Fruit fly (Drosophila melanogaster) whole organism, embryonic: ENCODE data around the gene Kal1.

Experiments
- ATbp ChIP-seq: fragments of 200-800 bp; sonication (Bioruptor generic); optimal IDR thresholded peaks from 2 replicates; lab custom pipeline; 2017; ENCODE audit warnings: missing biosample characterization, mild to moderate bottlenecking, missing genetic modification characterization, missing genetic modification reagents
- Atf6 ChIP-seq: fragments of 200-800 bp; sonication (Bioruptor generic); IDR thresholded peaks from 2 replicates; pipeline ENCODE4 v1.3.6; 2022; ENCODE audit warnings: missing biosample characterization, missing genetic modification characterization
- CG10274 ChIP-seq: fragments of 200-800 bp; sonication (Bioruptor generic); optimal IDR thresholded peaks from 3 replicates; lab custom pipeline; 2017; ENCODE audit warnings: missing biosample characterization, mild to moderate bottlenecking, missing genetic modification characterization
- CG11247 ChIP-seq: fragments of 200-800 bp; sonication (Bioruptor generic); IDR thresholded peaks from 2 replicates; pipeline ENCODE4 v1.3.6; 2022; ENCODE audit warnings: missing biosample characterization, missing genetic modification characterization
- CG12942 ChIP-seq: fragments of 200-800 bp; sonication (Bioruptor generic); optimal IDR thresholded peaks from 3 replicates; lab custom pipeline; 2016; ENCODE audit warnings: missing biosample characterization, missing genetic modification characterization
- CG15514 ChIP-seq: fragments of 200-800 bp; sonication (Bioruptor generic); optimal IDR thresholded peaks from 3 replicates; lab custom pipeline; 2017; ENCODE audit warnings: missing biosample characterization, missing genetic modification characterization, mild to moderate bottlenecking, moderate library complexity, missing genetic modification reagents
- CG15601 ChIP-seq: fragments of 200-800 bp; sonication (Bioruptor generic); optimal IDR thresholded peaks from 3 replicates; lab custom pipeline; 2019; ENCODE audit warnings: missing biosample characterization, mild to moderate bottlenecking, missing genetic modification characterization, moderate library complexity
- CG16813 ChIP-seq: fragments of 200-800 bp; sonication (Bioruptor generic); IDR thresholded peaks from 3 replicates; pipeline ENCODE4 v1.3.6; 2022; ENCODE audit warnings: missing biosample characterization, missing genetic modification characterization; ENCODE audit not compliant: partially characterized antibody
- CG2116 ChIP-seq: fragments of 200-800 bp; sonication (Bioruptor generic); optimal IDR thresholded peaks from 3 replicates; lab custom pipeline; 2018; ENCODE audit warnings: missing biosample characterization, mild to moderate bottlenecking, missing genetic modification characterization
- CG2875 ChIP-seq: fragments of 200-800 bp; sonication (Bioruptor generic); optimal IDR thresholded peaks from 2 replicates; lab custom pipeline; 2017; ENCODE audit warnings: missing biosample characterization, mild to moderate bottlenecking, missing genetic modification characterization, missing genetic modification reagents
- CG31224 ChIP-seq: fragments of 200-800 bp; sonication (Bioruptor generic); IDR thresholded peaks from 2 replicates; pipeline ENCODE4 v1.3.6; 2022; ENCODE audit warnings: missing biosample characterization, missing genetic modification characterization
- CG31365 ChIP-seq: fragments of 200-800 bp; sonication (Bioruptor generic); optimal IDR thresholded peaks from 2 replicates; lab custom pipeline; 2018; ENCODE audit warnings: missing biosample characterization, mild to moderate bottlenecking, missing genetic modification characterization
- CG31441 ChIP-seq: fragments of 200-800 bp; sonication (Bioruptor generic); IDR thresholded peaks from 2 replicates; pipeline ENCODE4 v1.3.6; 2022; ENCODE audit warnings: missing biosample characterization, missing genetic modification characterization
- CG34224 ChIP-seq: fragments of 200-800 bp; sonication (Bioruptor generic); IDR thresholded peaks from 3 replicates; pipeline ENCODE4 v1.3.6; 2022; ENCODE audit warnings: missing biosample characterization, missing genetic modification characterization; ENCODE audit not compliant: partially characterized antibody
- CG5180 ChIP-seq: fragments of 200-800 bp; sonication (Bioruptor generic); optimal IDR thresholded peaks from 3 replicates; lab custom pipeline; 2017; ENCODE audit warnings: missing biosample characterization, missing genetic modification characterization, mild to moderate bottlenecking, moderate library complexity, missing genetic modification reagents
- CG6272 ChIP-seq: fragments of 200-800 bp; sonication (Bioruptor generic); IDR thresholded peaks from 2 replicates; pipeline ENCODE4 v1.3.6; 2022; ENCODE audit warnings: missing biosample characterization, missing genetic modification characterization
- CG6791 ChIP-seq: fragments of 200-800 bp; sonication (Bioruptor generic); IDR thresholded peaks from 3 replicates; pipeline ENCODE4 v1.3.6; 2022; ENCODE audit warnings: missing biosample characterization, missing genetic modification characterization; ENCODE audit not compliant: partially characterized antibody
- CG6813 ChIP-seq: fragments of 200-800 bp; sonication (Bioruptor generic); optimal IDR thresholded peaks from 2 replicates; lab custom pipeline; 2017; ENCODE audit warnings: missing biosample characterization, missing genetic modification characterization, mild to moderate bottlenecking, moderate library complexity, missing genetic modification reagents
- CG7963 ChIP-seq: fragments of 200-800 bp; sonication (Bioruptor generic); IDR thresholded peaks from 3 replicates; pipeline ENCODE4 v1.3.6; 2022; ENCODE audit warnings: missing biosample characterization, missing genetic modification characterization; ENCODE audit not compliant: partially characterized antibody
- CG7987 ChIP-seq: fragments of 200-800 bp; sonication (Bioruptor generic); optimal IDR thresholded peaks from 2 replicates; lab custom pipeline; 2018; ENCODE audit warnings: missing biosample characterization, mild to moderate bottlenecking, missing genetic modification characterization, moderate library complexity
- CG8924 ChIP-seq: fragments of 200-800 bp; optimal IDR thresholded peaks from 3 replicates; lab custom pipeline; 2019; ENCODE audit warnings: missing biosample characterization, mild to moderate bottlenecking, missing genetic modification characterization, moderate library complexity
- CG8944 ChIP-seq: fragments of 200-800 bp; sonication (Bioruptor generic); optimal IDR thresholded peaks from 3 replicates; lab custom pipeline; 2016; ENCODE audit warnings: missing biosample characterization, missing genetic modification characterization
- CHES-1-like ChIP-seq: fragments of 200-800 bp; sonication (Bioruptor generic); optimal IDR thresholded peaks from 2 replicates; lab custom pipeline; 2016; ENCODE audit warnings: missing biosample characterization, missing genetic modification characterization
- Doc3 ChIP-seq: fragments of 200-800 bp; sonication (Bioruptor generic); IDR thresholded peaks from 3 replicates; pipeline ENCODE4 v1.3.6; 2022; ENCODE audit warnings: missing biosample characterization, missing genetic modification characterization; ENCODE audit not compliant: partially characterized antibody
- Dref ChIP-seq: fragments of 200-800 bp; sonication (Bioruptor generic); IDR thresholded peaks from 2 replicates; pipeline ENCODE4 v1.3.6; 2022; ENCODE audit warnings: missing biosample characterization, missing genetic modification characterization
- Fer3 ChIP-seq: fragments of 200-800 bp; sonication (Bioruptor generic); optimal IDR thresholded peaks from 2 replicates; lab custom pipeline; 2018; ENCODE audit warnings: missing biosample characterization, mild to moderate bottlenecking, missing genetic modification characterization, moderate library complexity
- H2.0 ChIP-seq: fragments of 200-800 bp; sonication (Bioruptor generic); IDR thresholded peaks from 2 replicates; pipeline ENCODE4 v1.3.6; 2022; ENCODE audit warnings: missing biosample characterization, missing genetic modification characterization
- HmgZ ChIP-seq: fragments of 200-800 bp; sonication (Bioruptor generic); optimal IDR thresholded peaks from 2 replicates; lab custom pipeline; 2018; ENCODE audit warnings: missing biosample characterization, mild to moderate bottlenecking, missing genetic modification characterization
- Lhr ChIP-seq: fragments of 200-800 bp; sonication (Bioruptor generic); optimal IDR thresholded peaks from 3 replicates; lab custom pipeline; 2017; ENCODE audit warnings: mild to moderate bottlenecking, missing biosample characterization, missing genetic modification reagents, missing genetic modification characterization
- NK7.1 ChIP-seq: fragments of 200-800 bp; sonication (Bioruptor generic); optimal IDR thresholded peaks from 3 replicates; lab custom pipeline; 2016; ENCODE audit warnings: missing biosample characterization, missing genetic modification characterization
- Pdp1 ChIP-seq, 2 experiments: fragments of 200-800 bp; sonication (Bioruptor generic); optimal IDR thresholded peaks; 3 replicates each; lab custom pipeline; 2016; ENCODE audit warnings: missing biosample characterization in 2 of 2, missing genetic modification characterization in 2 of 2, mild to moderate bottlenecking in 1 of 2, moderate library complexity in 1 of 2
- Ravus ChIP-seq: fragments of 200-800 bp; sonication (Bioruptor generic); IDR thresholded peaks from 2 replicates; pipeline ENCODE4 v1.3.6; 2022; ENCODE audit warnings: missing biosample characterization, missing genetic modification characterization
- Usf ChIP-seq: fragments of 200-800 bp; sonication (Bioruptor generic); optimal IDR thresholded peaks from 2 replicates; lab custom pipeline; 2017; ENCODE audit warnings: missing genotype, missing biosample characterization, missing genetic modification characterization
- caup ChIP-seq: fragments of 200-800 bp; sonication (Bioruptor generic); optimal IDR thresholded peaks from 3 replicates; lab custom pipeline; 2017; ENCODE audit warnings: missing biosample characterization, mild to moderate bottlenecking, missing genetic modification characterization, moderate library complexity; ENCODE audit not compliant: severe bottlenecking
- chinmo ChIP-seq: fragments of 200-800 bp; sonication (Bioruptor generic); IDR thresholded peaks from 4 replicates; pipeline ENCODE4 v1.3.6; 2022; ENCODE audit warnings: missing biosample characterization, missing genetic modification characterization; ENCODE audit not compliant: partially characterized antibody
- corto ChIP-seq: fragments of 200-800 bp; sonication (Bioruptor generic); optimal IDR thresholded peaks from 2 replicates; lab custom pipeline; 2016; ENCODE audit warnings: missing biosample characterization, mild to moderate bottlenecking, missing genetic modification characterization, moderate library complexity
- dimm ChIP-seq: fragments of 200-800 bp; sonication (Bioruptor generic); IDR thresholded peaks from 2 replicates; pipeline ENCODE4 v1.3.6; 2022; ENCODE audit warnings: missing biosample characterization, missing genetic modification characterization
- ems ChIP-seq: fragments of 200-800 bp; sonication (Bioruptor generic); optimal IDR thresholded peaks from 3 replicates; lab custom pipeline; 2016; ENCODE audit warnings: missing biosample characterization, missing genetic modification characterization
- en ChIP-seq: fragments of 200-800 bp; sonication (Bioruptor generic); optimal IDR thresholded peaks from 2 replicates; lab custom pipeline; 2016; ENCODE audit warnings: missing biosample characterization, missing genetic modification characterization
- fu2 ChIP-seq: fragments of 200-800 bp; sonication (Bioruptor generic); optimal IDR thresholded peaks from 2 replicates; lab custom pipeline; 2016; ENCODE audit warnings: missing biosample characterization, missing genetic modification characterization
- gcm ChIP-seq: fragments of 200-800 bp; sonication (Bioruptor generic); optimal IDR thresholded peaks from 2 replicates; lab custom pipeline; 2019; ENCODE audit warnings: missing biosample characterization, mild to moderate bottlenecking, missing genetic modification characterization, moderate library complexity
- gsb-n ChIP-seq: fragments of 200-800 bp; sonication (Bioruptor generic); optimal IDR thresholded peaks from 3 replicates; lab custom pipeline; 2018; ENCODE audit warnings: missing biosample characterization, mild to moderate bottlenecking, missing genetic modification characterization
- ind ChIP-seq: fragments of 200-800 bp; sonication (Bioruptor generic); optimal IDR thresholded peaks from 3 replicates; lab custom pipeline; 2016; ENCODE audit warnings: missing biosample characterization, missing genetic modification characterization
- ken ChIP-seq: fragments of 200-800 bp; sonication (Bioruptor generic); IDR thresholded peaks from 3 replicates; pipeline ENCODE4 v1.3.6; 2022; ENCODE audit warnings: missing biosample characterization, missing genetic modification characterization
- nerfin-1 ChIP-seq: fragments of 200-800 bp; sonication (Bioruptor generic); optimal IDR thresholded peaks from 3 replicates; lab custom pipeline; 2019; ENCODE audit warnings: missing biosample characterization, mild to moderate bottlenecking, missing genetic modification characterization, moderate library complexity
- repo ChIP-seq: fragments of 200-800 bp; sonication (Bioruptor generic); optimal IDR thresholded peaks from 2 replicates; lab custom pipeline; 2016; ENCODE audit warnings: missing biosample characterization, missing genetic modification characterization
- tna ChIP-seq: fragments of 200-800 bp; sonication (Bioruptor generic); IDR thresholded peaks from 2 replicates; pipeline ENCODE4 v1.3.6; 2022; ENCODE audit warnings: missing biosample characterization, missing genetic modification characterization; ENCODE audit not compliant: partially characterized antibody
- zen ChIP-seq: fragments of 200-800 bp; sonication (Bioruptor generic); optimal IDR thresholded peaks from 3 replicates; lab custom pipeline; 2018; ENCODE audit warnings: missing biosample characterization, mild to moderate bottlenecking, missing genetic modification characterization, moderate library complexity
- zen2 ChIP-seq: fragments of 200-800 bp; sonication (Bioruptor generic); IDR thresholded peaks from 3 replicates; pipeline ENCODE4 v1.3.6; 2022; ENCODE audit warnings: missing biosample characterization, missing genetic modification characterization; ENCODE audit not compliant: partially characterized antibody

Gene Kal1

DNA sequence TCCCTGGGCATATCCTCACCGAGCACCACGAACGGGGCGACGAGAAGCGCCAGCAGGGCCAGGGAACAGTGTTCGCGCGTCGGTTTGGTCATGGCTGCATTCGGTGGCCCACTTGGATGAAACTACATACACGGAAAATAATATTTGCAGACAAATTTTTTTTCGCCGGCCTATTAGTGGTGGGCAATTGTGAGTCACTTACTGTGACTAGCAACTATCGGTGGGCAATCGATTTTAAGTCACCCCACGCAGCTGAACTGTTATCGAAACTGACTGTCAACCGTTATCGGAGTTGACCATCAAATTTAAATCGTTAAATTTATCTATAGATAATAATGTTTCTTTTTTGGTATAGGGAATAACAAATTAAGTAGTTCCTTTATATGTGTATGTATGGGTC, 28.2 kb downstream of the Kal1 start, which contains the start of gene CG5510 (continued):
- TF ChIP-seq Doc3 (GFP tag; lab: Robert Waterston, UW) (peak; percentile 97), CG10274 (GFP tag; lab: Kevin White, UChicago) (no peak), CG6272 (peak; percentile 32; the same call in 1 of the 2 replicates), repo (peak; percentile 18), CG2116 (peak; percentile 94), corto (GFP tag; lab: Kevin White, UChicago) (no peak), Lhr (peak; percentile 51), Atf6 (peak; percentile 49; the same call in 1 of the 2 replicates), ATbp (GFP tag; lab: Kevin White, UChicago) (no peak), Ravus (GFP tag; lab: Robert Waterston, UW) (no peak), CG8944 (GFP tag; lab: Kevin White, UChicago) (peak; percentile 62), CG6813 (GFP tag; lab: Kevin White, UChicago) (peak; percentile 22), CG31441 (GFP tag; lab: Robert Waterston, UW) (peak; percentile 91), CG15601 (peak; percentile 97), ken (GFP tag; lab: Robert Waterston, UW) (peak; percentile 79; the same call in 2 of the 3 replicates), dimm (GFP tag; lab: Robert Waterston, UW) (no peak), NK7.1 (GFP tag; lab: Kevin White, UChicago) (peak; percentile 18), CG2875 (no peak), tna (GFP tag; lab: Robert Waterston, UW) (peak; percentile 98), en (GFP tag; lab: Kevin White, UChicago) (peak; percentile 12), CG15514 (peak; percentile 88), Fer3 (tag; lab: Kevin White, UChicago) (peak; percentile 8), CHES-1-like (GFP tag; lab: Kevin White, UChicago) (peak; percentile 70), gsb-n (peak; percentile 13), Dref (GFP tag; lab: Robert Waterston, UW) (peak; percentile 100), H2.0 (GFP tag; lab: Robert Waterston, UW) (no peak), CG12942 (GFP tag; lab: Kevin White, UChicago) (peak; percentile 26), CG31365 (tag; lab: Kevin White, UChicago) (no peak), zen2 (GFP tag; lab: Robert Waterston, UW) (peak; percentile 97), CG11247 (GFP tag; lab: Robert Waterston, UW) (peak; percentile 63; the same call in 1 of the 2 replicates), CG6791 (peak; percentile 99), CG5180 (GFP tag; lab: Kevin White, UChicago) (no peak), gcm (GFP tag; lab: Kevin White, UChicago) (no peak), nerfin-1 (tag; lab: Kevin White, UChicago) (no peak), CG7963 (GFP tag; lab: Robert Waterston, UW) (peak; percentile 98), fu2 (peak; percentile 24), Usf (GFP tag; lab: Kevin White, UChicago) (no peak), CG31224 (peak; percentile 26; the same call in 1 of the 2 replicates), ems (GFP tag; lab: Kevin White, UChicago) (peak; percentile 71), CG7987 (GFP tag; lab: Kevin White, UChicago) (peak; percentile 48), CG8924 (peak; percentile 2), ind (GFP tag; lab: Kevin White, UChicago) (peak; percentile 27), Pdp1 (GFP tag; optimal IDR thresholded peaks at IDR 0.05; lab: Kevin White, UChicago) (peak; percentile 58 to 61), caup (GFP tag; lab: Kevin White, UChicago) (peak; percentile 68), HmgZ (tag; lab: Kevin White, UChicago) (peak; percentile 86), zen (peak; percentile 66), CG16813 (GFP tag; lab: Robert Waterston, UW) (peak; percentile 98), CG34224 (GFP tag; lab: Robert Waterston, UW) (peak; percentile 99), chinmo (GFP tag; lab: Robert Waterston, UW) (peak; percentile 98)
